Fruit fly (Drosophila melanogaster) whole organism, embryonic: ENCODE results near the gene CG5618.

Experiments
- Abd-B ChIP-seq: fragments of 200-800 bp; sonication (Bioruptor generic); optimal IDR thresholded peaks from 2 replicates; lab custom pipeline; 2018; ENCODE audit warnings: missing biosample characterization, mild to moderate bottlenecking, missing genetic modification characterization, moderate library complexity
- CG10959 ChIP-seq: fragments of 200-800 bp; sonication (Bioruptor generic); IDR thresholded peaks from 2 replicates; pipeline ENCODE4 v1.3.6; 2022; ENCODE audit warnings: missing biosample characterization, missing genetic modification characterization
- CG11247 ChIP-seq: fragments of 200-800 bp; sonication (Bioruptor generic); IDR thresholded peaks from 2 replicates; pipeline ENCODE4 v1.3.6; 2022; ENCODE audit warnings: missing biosample characterization, missing genetic modification characterization
- CG11696 ChIP-seq: fragments of 200-800 bp; sonication (Bioruptor generic); IDR thresholded peaks from 2 replicates; pipeline ENCODE4 v1.3.6; 2022; ENCODE audit warnings: missing biosample characterization, missing genetic modification characterization
- CG12299 ChIP-seq: fragments of 200-800 bp; sonication (Bioruptor generic); optimal IDR thresholded peaks from 2 replicates; lab custom pipeline; 2018; ENCODE audit warnings: missing biosample characterization, mild to moderate bottlenecking, missing genetic modification characterization
- CG12744 ChIP-seq: fragments of 200-800 bp; sonication (Bioruptor generic); optimal IDR thresholded peaks from 2 replicates; lab custom pipeline; 2016; ENCODE audit warnings: missing biosample characterization, missing genetic modification characterization
- CG14667 ChIP-seq: fragments of 200-800 bp; sonication (Bioruptor generic); IDR thresholded peaks from 2 replicates; pipeline ENCODE4 v1.3.6; 2022; ENCODE audit warnings: missing biosample characterization, missing genetic modification characterization
- CG14710 ChIP-seq: fragments of 200-800 bp; sonication (Bioruptor generic); optimal IDR thresholded peaks from 3 replicates; lab custom pipeline; 2019; ENCODE audit warnings: missing biosample characterization, mild to moderate bottlenecking, missing genetic modification characterization, moderate library complexity
- CG15269 ChIP-seq: fragments of 200-800 bp; sonication (Bioruptor generic); optimal IDR thresholded peaks from 2 replicates; lab custom pipeline; 2018; ENCODE audit warnings: missing biosample characterization, mild to moderate bottlenecking, missing genetic modification characterization, moderate library complexity
- CG16779 ChIP-seq: fragments of 200-800 bp; sonication (Bioruptor generic); IDR thresholded peaks from 2 replicates; pipeline ENCODE4 v1.3.6; 2022; ENCODE audit warnings: missing biosample characterization, missing genetic modification characterization
- CG17328 ChIP-seq: fragments of 200-800 bp; sonication (Bioruptor generic); IDR thresholded peaks from 2 replicates; pipeline ENCODE4 v1.3.6; 2022; ENCODE audit warnings: missing biosample characterization, missing genetic modification characterization
- CG17912 ChIP-seq: fragments of 200-800 bp; sonication (Bioruptor generic); optimal IDR thresholded peaks from 2 replicates; lab custom pipeline; 2018; ENCODE audit warnings: missing biosample characterization, mild to moderate bottlenecking, missing genetic modification characterization
- CG31224 ChIP-seq: fragments of 200-800 bp; sonication (Bioruptor generic); IDR thresholded peaks from 2 replicates; pipeline ENCODE4 v1.3.6; 2022; ENCODE audit warnings: missing biosample characterization, missing genetic modification characterization
- CG31388 ChIP-seq: fragments of 200-800 bp; sonication (Bioruptor generic); optimal IDR thresholded peaks from 2 replicates; lab custom pipeline; 2016; ENCODE audit warnings: missing biosample characterization, missing genetic modification characterization
- CG3281 ChIP-seq: fragments of 200-800 bp; sonication (Bioruptor generic); optimal IDR thresholded peaks from 3 replicates; lab custom pipeline; 2017; ENCODE audit warnings: missing biosample characterization, mild to moderate bottlenecking, missing genetic modification characterization
- CG4730 ChIP-seq: fragments of 200-800 bp; sonication (Bioruptor generic); IDR thresholded peaks from 2 replicates; pipeline ENCODE4 v1.3.6; 2022; ENCODE audit warnings: missing biosample characterization, missing genetic modification characterization
- CG6654 ChIP-seq: fragments of 200-800 bp; sonication (Bioruptor generic); optimal IDR thresholded peaks from 2 replicates; lab custom pipeline; 2017; ENCODE audit warnings: missing biosample characterization, mild to moderate bottlenecking, missing genetic modification characterization
- CG6765 ChIP-seq: fragments of 200-800 bp; sonication (Bioruptor generic); optimal IDR thresholded peaks from 3 replicates; lab custom pipeline; 2017; ENCODE audit warnings: missing biosample characterization, mild to moderate bottlenecking, missing genetic modification characterization
- CG6854 ChIP-seq: fragments of 200-800 bp; sonication (Bioruptor generic); optimal IDR thresholded peaks from 3 replicates; lab custom pipeline; 2017; ENCODE audit warnings: missing biosample characterization, mild to moderate bottlenecking, missing genetic modification characterization
- CG7786 ChIP-seq: fragments of 200-800 bp; sonication (Bioruptor generic); optimal IDR thresholded peaks from 2 replicates; lab custom pipeline; 2016; ENCODE audit warnings: missing biosample characterization, missing genetic modification characterization
- CG9932 ChIP-seq: fragments of 200-800 bp; sonication (Bioruptor generic); IDR thresholded peaks from 2 replicates; pipeline ENCODE4 v1.3.6; 2022; ENCODE audit warnings: missing biosample characterization, missing genetic modification characterization
- CoRest ChIP-seq: fragments of 200-800 bp; sonication (Bioruptor generic); optimal IDR thresholded peaks from 3 replicates; lab custom pipeline; 2018; ENCODE audit warnings: missing biosample characterization, mild to moderate bottlenecking, missing genetic modification characterization, moderate library complexity
- D19B ChIP-seq: fragments of 200-800 bp; sonication (Bioruptor generic); optimal IDR thresholded peaks from 2 replicates; lab custom pipeline; 2017; ENCODE audit warnings: missing biosample characterization, mild to moderate bottlenecking, missing genetic modification characterization
- Doc2 ChIP-seq: fragments of 200-800 bp; sonication (Bioruptor generic); IDR thresholded peaks from 2 replicates; pipeline ENCODE4 v1.3.6; 2022; ENCODE audit warnings: missing biosample characterization, missing genetic modification characterization
- Doc3 ChIP-seq: fragments of 200-800 bp; sonication (Bioruptor generic); IDR thresholded peaks from 3 replicates; pipeline ENCODE4 v1.3.6; 2022; ENCODE audit warnings: missing biosample characterization, missing genetic modification characterization; ENCODE audit not compliant: partially characterized antibody
- HLH54F ChIP-seq: fragments of 200-800 bp; sonication (Bioruptor generic); optimal IDR thresholded peaks from 3 replicates; lab custom pipeline; 2016; ENCODE audit warnings: missing biosample characterization, missing genetic modification characterization
- Hr3 ChIP-seq: fragments of 200-800 bp; sonication (Bioruptor generic); optimal IDR thresholded peaks from 3 replicates; lab custom pipeline; 2016; ENCODE audit warnings: missing biosample characterization, missing genetic modification characterization
- Hr51 ChIP-seq, 2 experiments: fragments of 200-800 bp; sonication (Bioruptor generic); optimal IDR thresholded peaks; 2 replicates in 1 of 2; 3 replicates in 1 of 2; lab custom pipeline; 2016 to 2018; ENCODE audit warnings: missing biosample characterization in 2 of 2, missing genetic modification characterization in 2 of 2, mild to moderate bottlenecking in 1 of 2, moderate library complexity in 1 of 2
- Meics ChIP-seq: fragments of 200-800 bp; sonication (Bioruptor generic); optimal IDR thresholded peaks from 2 replicates; lab custom pipeline; 2017; ENCODE audit warnings: missing biosample characterization, mild to moderate bottlenecking, missing genetic modification characterization
- NC2β ChIP-seq: fragments of 200-800 bp; sonication (Bioruptor generic); optimal IDR thresholded peaks from 2 replicates; lab custom pipeline; 2016; ENCODE audit warnings: missing biosample characterization, missing genetic modification characterization
- NK7.1 ChIP-seq: fragments of 200-800 bp; sonication (Bioruptor generic); optimal IDR thresholded peaks from 3 replicates; lab custom pipeline; 2016; ENCODE audit warnings: missing biosample characterization, missing genetic modification characterization
- Poxn ChIP-seq: fragments of 200-800 bp; sonication (Bioruptor generic); IDR thresholded peaks from 2 replicates; pipeline ENCODE4 v1.3.6; 2022; ENCODE audit warnings: missing biosample characterization, missing genetic modification characterization
- Ravus ChIP-seq: fragments of 200-800 bp; sonication (Bioruptor generic); IDR thresholded peaks from 2 replicates; pipeline ENCODE4 v1.3.6; 2022; ENCODE audit warnings: missing biosample characterization, missing genetic modification characterization
- Tbp ChIP-seq: fragments of >200 bp; optimal IDR thresholded peaks from 2 replicates; lab custom pipeline; 2018; ENCODE audit warnings: missing biosample characterization, missing genetic modification characterization
- YL-1 ChIP-seq: fragments of 200-800 bp; sonication (Bioruptor generic); optimal IDR thresholded peaks from 3 replicates; lab custom pipeline; 2017; ENCODE audit warnings: missing biosample characterization, mild to moderate bottlenecking, missing genetic modification characterization
- amos ChIP-seq: fragments of 200-800 bp; sonication (Bioruptor generic); IDR thresholded peaks from 2 replicates; pipeline ENCODE4 v1.3.6; 2022; ENCODE audit warnings: missing biosample characterization, missing genetic modification characterization; ENCODE audit not compliant: partially characterized antibody
- bbx ChIP-seq: fragments of 200-800 bp; sonication (Bioruptor generic); IDR thresholded peaks from 2 replicates; pipeline ENCODE4 v1.3.6; 2022; ENCODE audit warnings: missing biosample characterization, missing genetic modification characterization; ENCODE audit not compliant: partially characterized antibody
- cato ChIP-seq: fragments of 200-800 bp; sonication (Bioruptor generic); optimal IDR thresholded peaks from 2 replicates; lab custom pipeline; 2016; ENCODE audit warnings: missing biosample characterization, missing genetic modification characterization, borderline replicate concordance
- corto ChIP-seq: fragments of 200-800 bp; sonication (Bioruptor generic); optimal IDR thresholded peaks from 2 replicates; lab custom pipeline; 2016; ENCODE audit warnings: missing biosample characterization, mild to moderate bottlenecking, missing genetic modification characterization, moderate library complexity
- crc ChIP-seq: fragments of 200-800 bp; sonication (Bioruptor generic); optimal IDR thresholded peaks from 2 replicates; lab custom pipeline; 2016; ENCODE audit warnings: missing biosample characterization, missing genetic modification characterization
- emc ChIP-seq: fragments of 200-800 bp; sonication (Bioruptor generic); optimal IDR thresholded peaks from 2 replicates; lab custom pipeline; 2016; ENCODE audit warnings: missing biosample characterization, missing genetic modification characterization
- ems ChIP-seq: fragments of 200-800 bp; sonication (Bioruptor generic); optimal IDR thresholded peaks from 3 replicates; lab custom pipeline; 2016; ENCODE audit warnings: missing biosample characterization, missing genetic modification characterization
- fd102C ChIP-seq: fragments of 200-800 bp; sonication (Bioruptor generic); optimal IDR thresholded peaks from 2 replicates; lab custom pipeline; 2018; ENCODE audit warnings: missing biosample characterization, mild to moderate bottlenecking, missing genetic modification characterization, moderate library complexity
- ind ChIP-seq: fragments of 200-800 bp; sonication (Bioruptor generic); optimal IDR thresholded peaks from 3 replicates; lab custom pipeline; 2016; ENCODE audit warnings: missing biosample characterization, missing genetic modification characterization
- lola ChIP-seq, 3 experiments: fragments of >200 bp in 2 of 3; fragments of 200-800 bp in 1 of 3; sonication (Bioruptor generic) in 1 of 3; optimal IDR thresholded peaks; 2 replicates each; lab custom pipeline; 2017 to 2019; ENCODE audit warnings: missing biosample characterization in 3 of 3, missing genetic modification characterization in 3 of 3, mild to moderate bottlenecking in 1 of 3, moderate library complexity in 1 of 3
- pfk ChIP-seq: fragments of 200-800 bp; sonication (Bioruptor generic); optimal IDR thresholded peaks from 2 replicates; lab custom pipeline; 2018; ENCODE audit warnings: missing biosample characterization, mild to moderate bottlenecking, missing genetic modification characterization, moderate library complexity
- pita ChIP-seq: fragments of 200-800 bp; sonication (Bioruptor generic); optimal IDR thresholded peaks from 2 replicates; lab custom pipeline; 2017; ENCODE audit warnings: missing biosample characterization, mild to moderate bottlenecking, missing genetic modification characterization
- sim ChIP-seq: fragments of 200-800 bp; sonication (Bioruptor generic); IDR thresholded peaks from 2 replicates; pipeline ENCODE4 v1.3.6; 2022; ENCODE audit warnings: missing biosample characterization, missing genetic modification characterization
- slp2 ChIP-seq: fragments of 200-800 bp; sonication (Bioruptor generic); optimal IDR thresholded peaks from 2 replicates; lab custom pipeline; 2016; ENCODE audit warnings: missing biosample characterization, missing genetic modification characterization
- ssp ChIP-seq: fragments of 200-800 bp; sonication (Bioruptor generic); IDR thresholded peaks from 2 replicates; pipeline ENCODE4 v1.3.6; 2022; ENCODE audit warnings: missing biosample characterization, missing genetic modification characterization
- unpg ChIP-seq: fragments of 200-800 bp; sonication (Bioruptor generic); optimal IDR thresholded peaks from 3 replicates; lab custom pipeline; 2018; ENCODE audit warnings: missing biosample characterization, mild to moderate bottlenecking, missing genetic modification characterization, moderate library complexity

Gene CG5618

DNA sequence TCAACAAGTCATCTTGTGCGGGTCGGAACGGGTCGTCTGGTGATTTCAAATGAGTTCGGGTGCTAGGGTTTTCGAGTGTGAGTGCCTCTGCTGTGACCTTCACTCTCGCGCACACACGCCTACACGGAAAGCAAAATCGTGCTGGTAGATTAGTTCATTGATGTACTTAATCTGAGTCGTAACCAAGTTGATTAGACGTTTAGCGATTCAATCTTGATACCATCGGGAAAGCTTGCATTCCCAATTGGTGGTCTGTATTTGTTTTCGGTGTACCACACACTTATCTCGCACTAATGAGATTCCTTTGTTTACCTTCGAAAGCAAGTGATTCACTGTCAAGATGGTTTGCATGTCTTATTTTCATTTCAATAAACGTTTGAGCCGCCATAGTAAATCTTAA, 35.7 kb downstream of the CG5618 start (continued):
- TF ChIP-seq Doc2 (GFP tag; lab: Robert Waterston, UW): no peak
- TF ChIP-seq ind (GFP tag; lab: Kevin White, UChicago): peak; percentile 36
- peak; percentile 31 for TF ChIP-seq CG7786 (GFP tag; lab: Kevin White, UChicago)
- no peak for TF ChIP-seq Ravus (GFP tag; lab: Robert Waterston, UW)
- TF ChIP-seq bbx (GFP tag; lab: Robert Waterston, UW): no peak
- TF ChIP-seq ssp: no peak
- peak; percentile 22 for TF ChIP-seq CG3281 (GFP tag; lab: Kevin White, UChicago)
- TF ChIP-seq pfk: no peak
- TF ChIP-seq YL-1: no peak
- peak; percentile 6 for TF ChIP-seq NC2β (GFP tag; lab: Kevin White, UChicago)
- TF ChIP-seq sim (GFP tag; lab: Robert Waterston, UW): no peak
- peak; percentile 46 for TF ChIP-seq ems (GFP tag; lab: Kevin White, UChicago)
- no peak for TF ChIP-seq CG6654 (GFP tag; lab: Kevin White, UChicago)
- TF ChIP-seq CG9932 (GFP tag; lab: Robert Waterston, UW): peak; percentile 58
- TF ChIP-seq CG12744 (GFP tag; lab: Kevin White, UChicago): peak; percentile 37
- no peak for TF ChIP-seq Tbp (GFP tag; lab: Kevin White, UChicago)
- TF ChIP-seq NK7.1 (GFP tag; lab: Kevin White, UChicago): no peak
- TF ChIP-seq CG6854: no peak
- TF ChIP-seq lola (GFP tag; optimal IDR thresholded peaks at IDR 0.05; lab: Kevin White, UChicago): no peak
- TF ChIP-seq corto (GFP tag; lab: Kevin White, UChicago): no peak
- no peak for TF ChIP-seq Hr3 (GFP tag; lab: Kevin White, UChicago)
- TF ChIP-seq CG4730 (GFP tag; lab: Robert Waterston, UW): peak; percentile 41; the same call in 1 of the 2 replicates
- peak; percentile 59 for TF ChIP-seq CG15269 (tag; lab: Kevin White, UChicago)
- TF ChIP-seq crc (GFP tag; lab: Kevin White, UChicago): no peak
- no peak for TF ChIP-seq amos (GFP tag; lab: Robert Waterston, UW)
- peak in 1 of 2 experiments; percentile 50 for TF ChIP-seq Hr51 (GFP tag; optimal IDR thresholded peaks at IDR 0.05; lab: Kevin White, UChicago)
- peak; percentile 46 for TF ChIP-seq Meics (GFP tag; lab: Kevin White, UChicago)
- TF ChIP-seq CG14667 (GFP tag; lab: Robert Waterston, UW): no peak; the same call in 1 of the 2 replicates
- TF ChIP-seq HLH54F: peak; percentile 43
- no peak for TF ChIP-seq CG10959 (GFP tag; lab: Robert Waterston, UW)
- TF ChIP-seq slp2 (GFP tag; lab: Kevin White, UChicago): no peak
- no peak for TF ChIP-seq CG16779 (GFP tag; lab: Robert Waterston, UW)
- no peak for TF ChIP-seq fd102C
- no peak for TF ChIP-seq cato (GFP tag; lab: Kevin White, UChicago)
- TF ChIP-seq Poxn (GFP tag; lab: Robert Waterston, UW): no peak
- TF ChIP-seq CG11696: no peak
- no peak for TF ChIP-seq pita (GFP tag; lab: Kevin White, UChicago)
- no peak for TF ChIP-seq CG11247 (GFP tag; lab: Robert Waterston, UW)
- no peak for TF ChIP-seq CG17912 (GFP tag; lab: Kevin White, UChicago)
- TF ChIP-seq CG31224 (GFP tag; lab: Robert Waterston, UW): no peak
- peak; percentile 21 for TF ChIP-seq CoRest
- no peak for TF ChIP-seq Abd-B (GFP tag; lab: Kevin White, UChicago)
- no peak for TF ChIP-seq CG6765 (GFP tag; lab: Kevin White, UChicago)
- TF ChIP-seq CG12299 (tag; lab: Kevin White, UChicago): no peak
- no peak for TF ChIP-seq emc (GFP tag; lab: Kevin White, UChicago)
- TF ChIP-seq D19B (GFP tag; lab: Kevin White, UChicago): no peak
- TF ChIP-seq CG17328 (GFP tag; lab: Robert Waterston, UW): peak; percentile 39; the same call in 1 of the 2 replicates
- no peak for TF ChIP-seq CG14710 (tag; lab: Kevin White, UChicago)
- TF ChIP-seq CG31388 (GFP tag; lab: Kevin White, UChicago): no peak
- TF ChIP-seq unpg (GFP tag; lab: Kevin White, UChicago): peak; percentile 48
- TF ChIP-seq Doc3 (GFP tag; lab: Robert Waterston, UW): no peak
